Worm (Caenorhabditis elegans) whole organism, L1 larva: ENCODE measurements around the gene pho-5.

Experiments
- C16A3.4 ChIP-seq: fragments of 150-350 bp; optimal IDR thresholded peaks from 2 replicates; lab custom pipeline; 2014; ENCODE audit warnings: missing biosample characterization, missing genetic modification characterization
- C34B4.2 ChIP-seq: sonication (generic microtip); optimal IDR thresholded peaks from 2 replicates; lab custom pipeline; 2017; ENCODE audit warnings: mild to moderate bottlenecking, missing genetic modification characterization, missing compliant biosample characterization
- F16B12.6 ChIP-seq: fragments of 150-350 bp; optimal IDR thresholded peaks from 2 replicates; lab custom pipeline; 2014; ENCODE audit warnings: missing biosample characterization, missing genetic modification characterization
- alr-1 ChIP-seq: fragments of 200-800 bp; sonication (Bioruptor generic); optimal IDR thresholded peaks from 2 replicates; lab custom pipeline; 2018; ENCODE audit warnings: borderline replicate concordance, mild to moderate bottlenecking, missing genetic modification characterization, missing compliant biosample characterization
- ama-1 ChIP-seq: fragments of 150-350 bp; optimal IDR thresholded peaks from 2 replicates; lab custom pipeline; 2014
- blmp-1 ChIP-seq: fragments of 150-350 bp; optimal IDR thresholded peaks from 2 replicates; lab custom pipeline; 2014; ENCODE audit warnings: missing biosample characterization, missing genetic modification characterization
- ces-1 ChIP-seq: fragments of 150-350 bp; optimal IDR thresholded peaks from 2 replicates; lab custom pipeline; 2014; ENCODE audit warnings: missing biosample characterization, missing genetic modification reagents, missing genetic modification characterization
- dpl-1 ChIP-seq, 3 experiments: fragments of 150-350 bp in 2 of 3; sonication (generic microtip) in 1 of 3; optimal IDR thresholded peaks; 2 replicates each; lab custom pipeline; 2014 to 2017; ENCODE audit warnings: missing biosample characterization in 3 of 3, missing genetic modification characterization in 3 of 3, missing genetic modification reagents in 3 of 3
- dsc-1 ChIP-seq: sonication (generic microtip); optimal IDR thresholded peaks from 2 replicates; lab custom pipeline; 2016; ENCODE audit warnings: mild to moderate bottlenecking, missing genetic modification characterization, missing compliant biosample characterization
- efl-1 ChIP-seq, 4 experiments: fragments of 150-350 bp; optimal IDR thresholded peaks in 3 of 4; peaks in 1 of 4; 1 replicate in 1 of 4; 2 replicates in 3 of 4; lab custom pipeline; 2014; ENCODE audit warnings: missing biosample characterization in 2 of 4, missing genetic modification characterization in 2 of 4, missing genetic modification reagents in 2 of 4
- egl-27 ChIP-seq, 2 experiments: fragments of 150-350 bp in 1 of 2; sonication (generic microtip); optimal IDR thresholded peaks; 3 replicates each; lab custom pipeline; 2017 to 2018; ENCODE audit warnings: missing biosample characterization in 2 of 2, missing genetic modification characterization in 2 of 2, missing genetic modification reagents in 2 of 2
- grh-1 ChIP-seq: fragments of 200-800 bp; sonication (Bioruptor generic); IDR thresholded peaks from 2 replicates; pipeline ENCODE4 v1.3.6; 2022; ENCODE audit warnings: missing genetic modification reagents, missing genetic modification characterization, missing compliant biosample characterization
- hpl-2 ChIP-seq: fragments of 150-350 bp; optimal IDR thresholded peaks from 2 replicates; lab custom pipeline; 2014; ENCODE audit warnings: missing biosample characterization, missing genetic modification reagents, missing genetic modification characterization
- irx-1 ChIP-seq: sonication (generic microtip); optimal IDR thresholded peaks from 2 replicates; lab custom pipeline; 2016; ENCODE audit warnings: missing genetic modification characterization, missing compliant biosample characterization
- jun-1 ChIP-seq: fragments of 150-350 bp; optimal IDR thresholded peaks from 2 replicates; lab custom pipeline; 2014; ENCODE audit warnings: missing biosample characterization, missing genetic modification reagents, missing genetic modification characterization
- lin-13 ChIP-seq: fragments of 150-350 bp; optimal IDR thresholded peaks from 2 replicates; lab custom pipeline; 2014; ENCODE audit warnings: missing biosample characterization, missing genetic modification reagents, missing genetic modification characterization
- lin-14 ChIP-seq: fragments of 200-800 bp; sonication (Bioruptor generic); optimal IDR thresholded peaks from 2 replicates; lab custom pipeline; 2018; ENCODE audit warnings: mild to moderate bottlenecking, missing genetic modification characterization, moderate library complexity, missing compliant biosample characterization
- lin-35 ChIP-seq, 2 experiments: fragments of 150-350 bp; optimal IDR thresholded peaks; 2 replicates each; lab custom pipeline; 2014; ENCODE audit warnings: missing biosample characterization in 2 of 2, missing genetic modification characterization in 2 of 2, missing genetic modification reagents in 2 of 2
- lin-39 ChIP-seq: fragments of 150-350 bp; optimal IDR thresholded peaks from 2 replicates; lab custom pipeline; 2014; ENCODE audit warnings: missing biosample characterization, missing genetic modification reagents, missing genetic modification characterization
- lir-3 ChIP-seq: sonication (generic microtip); optimal IDR thresholded peaks from 2 replicates; lab custom pipeline; 2016; ENCODE audit warnings: mild to moderate bottlenecking, missing genetic modification characterization, moderate library complexity, missing compliant biosample characterization; ENCODE audit not compliant: poor library complexity
- lsy-2 ChIP-seq, 2 experiments: fragments of 150-350 bp; optimal IDR thresholded peaks; 2 replicates each; lab custom pipeline; 2014; ENCODE audit warnings: missing biosample characterization in 2 of 2, missing genetic modification characterization in 2 of 2
- mep-1 ChIP-seq: fragments of 150-350 bp; optimal IDR thresholded peaks from 2 replicates; lab custom pipeline; 2014; ENCODE audit warnings: missing biosample characterization, missing genetic modification characterization
- nhr-20 ChIP-seq: sonication (generic microtip); optimal IDR thresholded peaks from 2 replicates; lab custom pipeline; 2016; ENCODE audit warnings: mild to moderate bottlenecking, missing genetic modification characterization, missing compliant biosample characterization
- nhr-237 ChIP-seq: fragments of 150-350 bp; optimal IDR thresholded peaks from 2 replicates; lab custom pipeline; 2014; ENCODE audit warnings: missing biosample characterization, missing genetic modification characterization
- nhr-28 ChIP-seq: fragments of 150-350 bp; optimal IDR thresholded peaks from 2 replicates; lab custom pipeline; 2014; ENCODE audit warnings: missing biosample characterization, missing genetic modification characterization
- nhr-47 ChIP-seq: sonication (generic microtip); optimal IDR thresholded peaks from 2 replicates; lab custom pipeline; 2016; ENCODE audit warnings: mild to moderate bottlenecking, missing genetic modification characterization, moderate library complexity, missing compliant biosample characterization
- nhr-71 ChIP-seq: sonication (generic microtip); optimal IDR thresholded peaks from 2 replicates; lab custom pipeline; 2016; ENCODE audit warnings: mild to moderate bottlenecking, missing genetic modification characterization, moderate library complexity, missing compliant biosample characterization
- nhr-76 ChIP-seq: sonication (generic microtip); optimal IDR thresholded peaks from 2 replicates; lab custom pipeline; 2017; ENCODE audit warnings: missing biosample characterization, missing genetic modification characterization
- nhr-77 ChIP-seq: fragments of 150-350 bp; optimal IDR thresholded peaks from 2 replicates; lab custom pipeline; 2014; ENCODE audit warnings: missing biosample characterization, missing genetic modification characterization
- pax-3 ChIP-seq: fragments of 200-800 bp; sonication (Bioruptor generic); optimal IDR thresholded peaks from 2 replicates; lab custom pipeline; 2018; ENCODE audit warnings: mild to moderate bottlenecking, missing genetic modification characterization, moderate library complexity, missing compliant biosample characterization
- pqm-1 ChIP-seq: sonication (generic microtip); optimal IDR thresholded peaks from 3 replicates; lab custom pipeline; 2017; ENCODE audit warnings: missing biosample characterization, missing genetic modification characterization
- rnt-1 ChIP-seq: sonication (generic microtip); optimal IDR thresholded peaks from 2 replicates; lab custom pipeline; 2016; ENCODE audit warnings: mild to moderate bottlenecking, missing genetic modification characterization, moderate library complexity, missing compliant biosample characterization
- skn-1 ChIP-seq: fragments of 150-350 bp; optimal IDR thresholded peaks from 2 replicates; lab custom pipeline; 2014; ENCODE audit warnings: missing biosample characterization, missing genetic modification characterization
- snu-23 ChIP-seq: sonication (generic microtip); optimal IDR thresholded peaks from 2 replicates; lab custom pipeline; 2016; ENCODE audit warnings: missing genetic modification characterization, missing compliant biosample characterization
- sox-4 ChIP-seq: sonication (generic microtip); optimal IDR thresholded peaks from 2 replicates; lab custom pipeline; 2016; ENCODE audit warnings: missing genetic modification characterization, missing compliant biosample characterization
- swsn-7 ChIP-seq: sonication (generic microtip); optimal IDR thresholded peaks from 2 replicates; lab custom pipeline; 2016; ENCODE audit warnings: missing genetic modification characterization, missing compliant biosample characterization
- tlp-1 ChIP-seq: fragments of 150-350 bp; optimal IDR thresholded peaks from 2 replicates; lab custom pipeline; 2014; ENCODE audit warnings: missing biosample characterization, missing genetic modification characterization
- unc-130 ChIP-seq: fragments of 150-350 bp; optimal IDR thresholded peaks from 2 replicates; lab custom pipeline; 2017; ENCODE audit warnings: missing biosample characterization, missing genetic modification characterization, inconsistent platforms
- unc-86 ChIP-seq: sonication (generic microtip); optimal IDR thresholded peaks from 2 replicates; lab custom pipeline; 2016; ENCODE audit warnings: missing genetic modification characterization, missing compliant biosample characterization
- zip-4 ChIP-seq: fragments of 200-800 bp; sonication (Bioruptor generic); optimal IDR thresholded peaks from 2 replicates; lab custom pipeline; 2018; ENCODE audit warnings: mild to moderate bottlenecking, missing genetic modification characterization, moderate library complexity, missing compliant biosample characterization

pho-5 gene

DNA sequence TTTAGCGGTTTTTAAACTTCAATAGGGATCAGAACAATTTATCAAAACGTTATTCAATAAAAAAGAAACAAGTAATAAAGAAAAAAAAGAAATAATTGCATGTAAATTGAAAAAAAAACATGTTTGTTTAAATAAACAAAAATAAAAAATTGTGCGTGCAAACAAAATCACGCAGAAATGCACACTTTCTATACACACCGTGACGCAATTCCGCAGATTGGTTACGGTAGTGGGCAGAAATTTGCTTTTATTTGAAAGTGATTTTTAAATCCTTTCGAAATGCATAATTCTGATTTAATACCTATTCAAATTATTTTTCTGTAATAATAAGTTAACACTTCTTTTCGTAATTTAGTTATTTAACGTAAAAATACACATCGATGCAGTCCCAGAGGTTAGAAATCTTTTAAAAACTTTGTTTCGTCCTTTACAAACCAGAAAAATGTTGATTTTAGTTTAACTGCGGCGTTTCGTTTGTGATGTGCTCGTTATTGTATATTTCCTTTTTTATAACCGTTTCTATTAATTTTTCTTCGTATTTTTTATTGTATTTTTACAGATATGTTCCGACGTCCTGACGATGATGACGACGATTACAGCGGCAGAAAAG is 7.5 kb upstream of the pho-5 start, which contains the start of gene cwf-19L2:
cwf-19L2 (plus strand) TSS at position 560 of the 610 bp plus-strand sequence.
- TF ChIP-seq lin-13 (GFP tag; lab: Kevin White, UChicago) = no peak
- TF ChIP-seq lin-35 (GFP tag; optimal IDR thresholded peaks at IDR 0.05; lab: Kevin White, UChicago) = peak in 1 of 2 experiments; percentile 3
- TF ChIP-seq lsy-2 (tag; optimal IDR thresholded peaks at IDR 0.05; lab: Kevin White, UChicago) = peak; percentile 44 to 70
- no peak for TF ChIP-seq pax-3 (tag; lab: Kevin White, UChicago)
- TF ChIP-seq nhr-76 = no peak
- TF ChIP-seq nhr-20 (tag; lab: Kevin White, UChicago) = no peak
- TF ChIP-seq unc-130 (tag; lab: Kevin White, UChicago) = no peak
- TF ChIP-seq zip-4 (GFP tag; lab: Kevin White, UChicago) = no peak
- no peak for TF ChIP-seq swsn-7 (tag; lab: Kevin White, UChicago)
- TF ChIP-seq lin-39 (tag; lab: Kevin White, UChicago) = no peak
- TF ChIP-seq F16B12.6 = peak; percentile 57
- no peak for TF ChIP-seq grh-1 (GFP tag; lab: Robert Waterston, UW)
- no peak for TF ChIP-seq C34B4.2 (tag; lab: Kevin White, UChicago)
- no peak for TF ChIP-seq lir-3 (tag; lab: Kevin White, UChicago)
- no peak for TF ChIP-seq tlp-1 (tag; lab: Kevin White, UChicago)
- no peak for TF ChIP-seq unc-86 (tag; lab: Kevin White, UChicago)
- TF ChIP-seq jun-1 (tag; lab: Kevin White, UChicago) = no peak
- TF ChIP-seq nhr-71 (tag; lab: Kevin White, UChicago) = no peak
- TF ChIP-seq nhr-77 (tag; lab: Kevin White, UChicago) = no peak
- no peak for TF ChIP-seq dsc-1
- no peak for TF ChIP-seq nhr-47 (tag; lab: Kevin White, UChicago)
- TF ChIP-seq nhr-237 (tag; lab: Kevin White, UChicago) = no peak
- TF ChIP-seq sox-4 (tag; lab: Kevin White, UChicago) = no peak
- no peak for TF ChIP-seq dpl-1 (GFP tag; optimal IDR thresholded peaks at IDR 0.05; lab: Kevin White, UChicago)
- no peak for TF ChIP-seq egl-27 (tag; optimal IDR thresholded peaks at IDR 0.05; lab: Kevin White, UChicago)
- no peak for TF ChIP-seq ama-1 (lab: Kevin White, UChicago)
- no peak for TF ChIP-seq nhr-28 (tag; lab: Kevin White, UChicago)
- TF ChIP-seq efl-1 (optimal IDR thresholded peaks at IDR 0.05; lab: Kevin White, UChicago) = peak; percentile 2 to 67
- no peak for TF ChIP-seq efl-1 (GFP tag; optimal IDR thresholded peaks at IDR 0.05 in 1 of 2; lab: Kevin White, UChicago)
- no peak for TF ChIP-seq hpl-2 (GFP tag; lab: Kevin White, UChicago)
- TF ChIP-seq ces-1 = no peak
- TF ChIP-seq lin-14 = no peak

DNA sequence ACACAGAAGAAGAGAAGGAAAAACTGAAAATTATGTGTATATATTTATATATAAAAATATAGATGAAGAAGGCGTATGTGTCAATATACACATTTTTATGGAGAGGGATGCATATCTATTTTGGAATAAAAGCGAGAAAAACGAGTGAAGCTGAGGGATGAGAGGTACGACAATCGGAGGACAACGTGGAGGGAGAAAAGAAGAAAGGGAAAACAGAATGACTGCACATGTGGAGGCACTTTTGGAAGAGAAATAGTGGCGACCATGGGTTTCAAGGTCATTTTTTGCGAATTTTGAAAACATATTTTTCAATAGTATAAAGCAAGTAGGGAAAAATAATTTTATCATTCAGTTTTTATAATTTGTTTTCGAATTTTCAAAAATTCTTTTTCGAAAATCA is 6.9 kb upstream of the pho-5 start:
- TF ChIP-seq skn-1 (tag; lab: Kevin White, UChicago) = peak; percentile 49
- peak in 1 of 2 experiments; percentile 5 for TF ChIP-seq efl-1 (optimal IDR thresholded peaks at IDR 0.05; lab: Kevin White, UChicago)
- no peak for TF ChIP-seq efl-1 (GFP tag; optimal IDR thresholded peaks at IDR 0.05 in 1 of 2; lab: Kevin White, UChicago)
- TF ChIP-seq lin-14 = peak; percentile 61
- TF ChIP-seq lsy-2 (tag; optimal IDR thresholded peaks at IDR 0.05; lab: Kevin White, UChicago) = peak in 1 of 2 experiments; percentile 28
- TF ChIP-seq irx-1 = no peak
- no peak for TF ChIP-seq C34B4.2 (tag; lab: Kevin White, UChicago)
- no peak for TF ChIP-seq alr-1 (tag; lab: Kevin White, UChicago)
- TF ChIP-seq C16A3.4 (tag; lab: Kevin White, UChicago) = peak; percentile 22
- TF ChIP-seq pqm-1 (tag; lab: Kevin White, UChicago) = no peak
- no peak for TF ChIP-seq tlp-1 (tag; lab: Kevin White, UChicago)
- TF ChIP-seq nhr-76 = no peak
- TF ChIP-seq snu-23 (GFP tag; lab: Kevin White, UChicago) = peak; percentile 10
- peak; percentile 98 for TF ChIP-seq blmp-1
- TF ChIP-seq dpl-1 (GFP tag; optimal IDR thresholded peaks at IDR 0.05; lab: Kevin White, UChicago) = peak in 1 of 3 experiments; percentile 32
- peak; percentile 69 for TF ChIP-seq mep-1
- peak; percentile 4 for TF ChIP-seq rnt-1 (tag; lab: Kevin White, UChicago)
- TF ChIP-seq F16B12.6 = no peak
- peak; percentile 22 to 33 for TF ChIP-seq lin-35 (GFP tag; optimal IDR thresholded peaks at IDR 0.05; lab: Kevin White, UChicago)
- no peak for TF ChIP-seq grh-1 (GFP tag; lab: Robert Waterston, UW)
- TF ChIP-seq nhr-71 (tag; lab: Kevin White, UChicago) = no peak
- no peak for TF ChIP-seq swsn-7 (tag; lab: Kevin White, UChicago)
